Worm (Caenorhabditis elegans) whole organism, L1 larva: ENCODE measurements around the gene sdz-19.

Experiments used
- C16A3.4 ChIP-seq: fragments of 150-350 bp; optimal IDR thresholded peaks from 2 replicates; lab custom pipeline; 2014; ENCODE audit warnings: missing biosample characterization, missing genetic modification characterization
- elt-3 ChIP-seq, 6 experiments: fragments of 150-350 bp in 1 of 6; sonication (generic microtip); optimal IDR thresholded peaks; 2 replicates each; lab custom pipeline; 2017 to 2018; ENCODE audit warnings: missing biosample characterization in 6 of 6, missing genetic modification characterization in 6 of 6, inconsistent platforms in 1 of 6
- lir-3 ChIP-seq: sonication (generic microtip); optimal IDR thresholded peaks from 2 replicates; lab custom pipeline; 2016; ENCODE audit warnings: mild to moderate bottlenecking, missing genetic modification characterization, moderate library complexity, missing compliant biosample characterization; ENCODE audit not compliant: poor library complexity
- nhr-20 ChIP-seq: sonication (generic microtip); optimal IDR thresholded peaks from 2 replicates; lab custom pipeline; 2016; ENCODE audit warnings: mild to moderate bottlenecking, missing genetic modification characterization, missing compliant biosample characterization
- xbp-1 ChIP-seq: sonication (generic microtip); optimal IDR thresholded peaks from 2 replicates; lab custom pipeline; 2016; ENCODE audit warnings: missing genetic modification characterization, missing compliant biosample characterization

Gene sdz-19

ce11 chrX:12454290-12454795, 48.8 kb downstream of the sdz-19 start, which contains the start of the genes T18D3.9 and T18D3.1 (continued):
- peak in 2 of 6 experiments; percentile 52 for TF ChIP-seq elt-3 (tag; optimal IDR thresholded peaks at IDR 0.05; lab: Kevin White, UChicago)
- peak; percentile 1 for TF ChIP-seq lir-3 (tag; lab: Kevin White, UChicago)
- TF ChIP-seq nhr-20 (tag; lab: Kevin White, UChicago), result peak; percentile 51
- TF ChIP-seq C16A3.4 (tag; lab: Kevin White, UChicago), result peak; percentile 56
- peak; percentile 17 for TF ChIP-seq xbp-1 (tag; lab: Kevin White, UChicago)
